Worm (Caenorhabditis elegans): ENCODE data around the gene col-110.

col-110 gene

DNA sequence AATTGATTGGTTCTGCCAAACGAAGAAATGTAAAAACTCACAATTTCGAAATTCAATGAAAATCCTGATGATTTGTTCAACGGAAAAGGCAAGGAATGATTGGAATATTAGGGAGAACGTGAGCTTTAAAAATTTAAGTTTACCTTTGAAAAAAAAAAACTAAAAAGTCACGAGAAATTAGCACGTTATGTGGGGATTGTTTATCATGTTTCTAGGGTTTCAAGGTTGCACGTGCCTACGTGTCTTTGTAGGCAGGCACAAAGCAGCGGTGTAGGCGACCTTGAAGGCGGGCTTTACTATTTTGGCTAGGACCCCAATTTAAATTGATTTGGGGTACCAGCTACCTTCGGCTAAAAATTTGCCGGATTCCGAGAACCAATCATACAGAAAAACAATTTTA lies 42.1 kb downstream of the col-110 start, which contains the start of gene F28E10.4:
Gene F28E10.4 (minus strand): TSS at position 101 of the 400 bp plus-strand sequence.
- TF ChIP-seq ceh-9 (tag; optimal IDR thresholded peaks at IDR 0.05), result no peak
- TF ChIP-seq ttx-3 (tag; optimal IDR thresholded peaks at IDR 0.05), result no peak
- TF ChIP-seq sox-2 (GFP tag; IDR thresholded peaks at IDR 0.05), result no peak
- no peak for TF ChIP-seq unc-55 (GFP tag; optimal IDR thresholded peaks at IDR 0.05)
- no peak for TF ChIP-seq ceh-6 (GFP tag; optimal IDR thresholded peaks at IDR 0.05)
- TF ChIP-seq nhr-11 (tag; optimal IDR thresholded peaks at IDR 0.05), result no peak
- no peak for TF ChIP-seq F13H6.1 (tag; optimal IDR thresholded peaks at IDR 0.05)
- TF ChIP-seq syd-9 (tag; optimal IDR thresholded peaks at IDR 0.05), result no peak
- TF ChIP-seq ceh-24 (tag; optimal IDR thresholded peaks at IDR 0.05), result no peak
- TF ChIP-seq hlh-30 (tag; optimal IDR thresholded peaks at IDR 0.05; ENCODE audit: insufficient read depth), result no peak
- TF ChIP-seq K02D7.2 (tag; optimal IDR thresholded peaks at IDR 0.05), result no peak
- no peak for TF ChIP-seq ahr-1 (tag; optimal IDR thresholded peaks at IDR 0.05)
- TF ChIP-seq unc-86 (tag; optimal IDR thresholded peaks at IDR 0.05), result no peak
- no peak for TF ChIP-seq C08G9.2 (tag; optimal IDR thresholded peaks at IDR 0.05)
- no peak for TF ChIP-seq zip-5 (tag; optimal IDR thresholded peaks at IDR 0.05)
- no peak for TF ChIP-seq che-1 (tag; optimal IDR thresholded peaks at IDR 0.05)
- TF ChIP-seq madf-2 (tag; optimal IDR thresholded peaks at IDR 0.05), result no peak
- no peak for TF ChIP-seq nfya-1 (tag; optimal IDR thresholded peaks at IDR 0.05)

DNA sequence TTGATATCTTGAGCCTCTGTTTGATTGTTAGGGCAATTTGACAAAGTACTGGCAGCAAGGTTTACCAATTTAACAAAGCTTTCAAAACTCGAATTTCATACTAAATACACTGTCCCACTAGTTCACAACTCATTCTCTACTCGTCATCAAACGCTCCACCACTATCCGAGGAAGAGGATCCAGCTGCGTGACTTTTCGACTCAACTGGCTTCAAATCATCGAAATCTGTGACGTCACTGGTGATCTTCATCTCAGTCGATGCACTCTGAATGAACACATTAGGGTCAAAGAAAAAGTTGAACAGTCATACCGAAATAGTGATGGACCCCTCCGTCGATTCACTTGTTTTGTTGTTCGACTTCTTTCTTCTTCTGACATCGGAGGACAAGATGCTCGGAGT lies 43.6 kb downstream of the col-110 start:
- TF ChIP-seq K02D7.2 (tag; optimal IDR thresholded peaks at IDR 0.05) (no peak), nhr-11 (tag; optimal IDR thresholded peaks at IDR 0.05) (no peak), hlh-6 (tag; optimal IDR thresholded peaks at IDR 0.05) (no peak), hlh-8 (tag; optimal IDR thresholded peaks at IDR 0.05) (no peak), che-1 (tag; optimal IDR thresholded peaks at IDR 0.05) (no peak), npax-4 (tag; optimal IDR thresholded peaks at IDR 0.05) (no peak), unc-42 (tag; optimal IDR thresholded peaks at IDR 0.05) (no peak), sox-4 (tag; optimal IDR thresholded peaks at IDR 0.05) (no peak), dmd-4 (tag; optimal IDR thresholded peaks at IDR 0.05; ENCODE audit: borderline replicate concordance) (no peak), ceh-24 (tag; optimal IDR thresholded peaks at IDR 0.05) (no peak), ceh-45 (GFP tag; IDR thresholded peaks at IDR 0.05) (no peak), gmeb-2 (tag; optimal IDR thresholded peaks at IDR 0.05) (no peak), pax-1 (tag; optimal IDR thresholded peaks at IDR 0.05) (no peak), C38D4.7 (GFP tag; optimal IDR thresholded peaks at IDR 0.05) (no peak), ceh-2 (tag; optimal IDR thresholded peaks at IDR 0.05) (no peak), unc-86 (tag; optimal IDR thresholded peaks at IDR 0.05) (no peak), ceh-19 (GFP tag; optimal IDR thresholded peaks at IDR 0.05) (no peak)

DNA sequence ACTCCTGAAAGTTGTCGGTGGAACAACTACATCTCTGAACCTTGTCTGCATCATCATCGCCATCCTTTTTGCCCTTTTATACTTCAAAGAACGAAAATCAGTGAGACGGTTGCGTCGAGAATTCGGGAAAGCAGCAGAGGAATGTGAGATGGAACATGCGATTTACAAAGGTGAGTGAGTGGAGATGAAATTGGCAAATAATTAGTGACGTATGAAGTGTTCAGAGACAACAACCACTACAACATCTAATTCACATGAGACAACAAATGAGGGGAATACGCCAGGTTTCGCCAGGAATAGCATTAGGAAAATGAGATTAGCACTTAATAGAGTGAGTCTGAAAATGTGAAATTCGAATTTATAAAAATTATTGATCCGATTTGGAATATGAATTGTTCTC lies 44.9 kb downstream of the col-110 start:
- TF ChIP-seq hlh-30 (tag; optimal IDR thresholded peaks at IDR 0.05; ENCODE audit: insufficient read depth) (no peak), syd-9 (tag; optimal IDR thresholded peaks at IDR 0.05) (no peak), K09A11.1 (tag; optimal IDR thresholded peaks at IDR 0.05; ENCODE audit: insufficient read depth) (no peak), ceh-6 (GFP tag; optimal IDR thresholded peaks at IDR 0.05) (no peak), pat-9 (tag; optimal IDR thresholded peaks at IDR 0.05) (no peak), Y22D7AL.16 (tag; optimal IDR thresholded peaks at IDR 0.05) (no peak), ama-1 (optimal IDR thresholded peaks at IDR 0.05) (no peak), pag-3 (tag; optimal IDR thresholded peaks at IDR 0.05; ENCODE audit: borderline replicate concordance) (no peak), ceh-30 (tag; optimal IDR thresholded peaks at IDR 0.05) (no peak), ceh-14 (tag; optimal IDR thresholded peaks at IDR 0.05) (no peak), hlh-15 (tag; optimal IDR thresholded peaks at IDR 0.05) (no peak)

All from whole organism, late embryonic.